Worm (Caenorhabditis elegans) whole organism, L4 larva: Measurements from ENCODE around the gene srab-10.

Experiments
- R02D3.7 ChIP-seq: fragments of 150-350 bp; sonication (generic microtip); optimal IDR thresholded peaks from 3 replicates; lab custom pipeline; 2014; ENCODE audit warnings: missing biosample characterization, missing genetic modification characterization
- Y48G9A.11 ChIP-seq: fragments of 200-800 bp; sonication (Bioruptor generic); IDR thresholded peaks from 2 replicates; pipeline ENCODE4 v1.3.6; 2022; ENCODE audit warnings: missing genetic modification reagents, missing genetic modification characterization, missing compliant biosample characterization
- Y5F2A.4 ChIP-seq: fragments of 200-800 bp; sonication (Bioruptor generic); optimal IDR thresholded peaks from 2 replicates; lab custom pipeline; 2018; ENCODE audit warnings: mild to moderate bottlenecking, missing genetic modification characterization, missing compliant biosample characterization
- aha-1 ChIP-seq: fragments of 150-350 bp; peaks from one replicate; lab custom pipeline; 2014; ENCODE audit warnings: missing biosample characterization, missing genetic modification characterization
- arid-1 ChIP-seq: fragments of 200-800 bp; sonication (Bioruptor generic); conservative IDR thresholded peaks from 2 replicates; pipeline ENCODE4 v1.3.6; 2022; ENCODE audit warnings: missing genetic modification reagents, missing genetic modification characterization, missing compliant biosample characterization
- ceh-20 ChIP-seq: fragments of 200-800 bp; sonication (Bioruptor generic); IDR thresholded peaks from 2 replicates; pipeline ENCODE4 v1.3.6; 2022; ENCODE audit warnings: missing genetic modification reagents, missing genetic modification characterization, missing compliant biosample characterization
- ceh-28 ChIP-seq: fragments of 150-350 bp; optimal IDR thresholded peaks from 2 replicates; lab custom pipeline; 2014; ENCODE audit warnings: missing biosample characterization, missing genetic modification reagents, missing genetic modification characterization
- ceh-62 ChIP-seq: sonication (generic microtip); optimal IDR thresholded peaks from 2 replicates; lab custom pipeline; 2017; ENCODE audit warnings: missing biosample characterization, missing genetic modification characterization
- ceh-82 ChIP-seq: sonication (generic microtip); optimal IDR thresholded peaks from 2 replicates; lab custom pipeline; 2017; ENCODE audit warnings: missing biosample characterization, missing genetic modification characterization
- cey-2 ChIP-seq: sonication (generic microtip); optimal IDR thresholded peaks from 3 replicates; lab custom pipeline; 2017; ENCODE audit warnings: missing genetic modification characterization, mild to moderate bottlenecking, missing compliant biosample characterization, antibody characterized with exemption, borderline replicate concordance; ENCODE audit not compliant: insufficient read depth
- ctbp-1 ChIP-seq: fragments of 200-800 bp; sonication (Bioruptor generic); IDR thresholded peaks from 2 replicates; pipeline ENCODE4 v1.3.6; 2022; ENCODE audit warnings: missing genetic modification reagents, missing genetic modification characterization, missing compliant biosample characterization
- daf-12 ChIP-seq: fragments of 150-350 bp; optimal IDR thresholded peaks from 2 replicates; lab custom pipeline; 2014; ENCODE audit warnings: missing biosample characterization, missing genetic modification reagents, missing genetic modification characterization
- daf-16 ChIP-seq, 3 experiments: sonication (generic microtip); optimal IDR thresholded peaks; 2 replicates each; lab custom pipeline; 2016 to 2017; ENCODE audit warnings: missing genetic modification characterization in 3 of 3, missing genetic modification reagents in 3 of 3, mild to moderate bottlenecking in 2 of 3, missing compliant biosample characterization in 2 of 3, missing biosample characterization in 1 of 3, moderate library complexity in 1 of 3
- daf-8 ChIP-seq: fragments of 200-800 bp; sonication (Bioruptor generic); IDR thresholded peaks from 2 replicates; pipeline ENCODE4 v1.3.6; 2022; ENCODE audit warnings: missing genetic modification characterization, missing compliant biosample characterization
- dmd-6 ChIP-seq: fragments of 200-800 bp; sonication (Bioruptor generic); IDR thresholded peaks from 2 replicates; pipeline ENCODE4 v1.3.6; 2022; ENCODE audit warnings: missing genetic modification reagents, missing genetic modification characterization, missing compliant biosample characterization
- dmd-8 ChIP-seq: fragments of 200-800 bp; sonication (Bioruptor generic); IDR thresholded peaks from 2 replicates; pipeline ENCODE4 v1.3.6; 2022; ENCODE audit warnings: missing genetic modification characterization, missing compliant biosample characterization
- dmd-9 ChIP-seq: fragments of 200-800 bp; sonication (Bioruptor generic); IDR thresholded peaks from 2 replicates; pipeline ENCODE4 v1.3.6; 2022; ENCODE audit warnings: missing genetic modification reagents, missing genetic modification characterization, missing compliant biosample characterization
- dpl-1 ChIP-seq: fragments of 150-350 bp; optimal IDR thresholded peaks from 2 replicates; lab custom pipeline; 2014; ENCODE audit warnings: missing biosample characterization, missing genetic modification reagents, missing genetic modification characterization
- duxl-1 ChIP-seq: sonication (generic microtip); optimal IDR thresholded peaks from 2 replicates; lab custom pipeline; 2016; ENCODE audit warnings: mild to moderate bottlenecking, missing genetic modification characterization, moderate library complexity, missing compliant biosample characterization; ENCODE audit not compliant: poor library complexity
- dve-1 ChIP-seq: sonication (generic microtip); optimal IDR thresholded peaks from 2 replicates; lab custom pipeline; 2017; ENCODE audit warnings: antibody characterized with exemption, mild to moderate bottlenecking, missing genetic modification characterization, missing compliant biosample characterization; ENCODE audit not compliant: insufficient read depth
- fos-1 ChIP-seq: fragments of 150-350 bp; optimal IDR thresholded peaks from 2 replicates; lab custom pipeline; 2014; ENCODE audit warnings: missing biosample characterization, missing genetic modification characterization
- gei-8 ChIP-seq: fragments of 200-800 bp; sonication (Bioruptor generic); optimal IDR thresholded peaks from 2 replicates; lab custom pipeline; 2018; ENCODE audit warnings: mild to moderate bottlenecking, missing genetic modification characterization, missing compliant biosample characterization
- hlh-11 ChIP-seq: fragments of 200-800 bp; sonication (Bioruptor generic); optimal IDR thresholded peaks from 2 replicates; lab custom pipeline; 2018; ENCODE audit warnings: mild to moderate bottlenecking, missing genetic modification characterization, missing compliant biosample characterization
- hmg-1.1 ChIP-seq: fragments of 200-800 bp; sonication (Bioruptor generic); IDR thresholded peaks from 2 replicates; pipeline ENCODE4 v1.3.6; 2022; ENCODE audit warnings: missing genetic modification reagents, missing genetic modification characterization, missing compliant biosample characterization
- lin-1 ChIP-seq: fragments of 200-800 bp; sonication (Bioruptor generic); IDR thresholded peaks from 2 replicates; pipeline ENCODE4 v1.3.6; 2022; ENCODE audit warnings: missing genetic modification reagents, missing genetic modification characterization, missing compliant biosample characterization
- madf-5 ChIP-seq, 2 experiments: fragments of 200-800 bp; sonication (Bioruptor generic); IDR thresholded peaks; 2 replicates each; pipeline ENCODE4 v1.3.6; 2022; ENCODE audit warnings: missing compliant biosample characterization in 2 of 2, missing genetic modification characterization in 2 of 2
- mdt-29 ChIP-seq: fragments of 200-800 bp; sonication (Bioruptor generic); IDR thresholded peaks from 2 replicates; pipeline ENCODE4 v1.3.6; 2022; ENCODE audit warnings: missing genetic modification reagents, missing genetic modification characterization, missing compliant biosample characterization
- mep-1 ChIP-seq: fragments of 150-350 bp; sonication (generic microtip); optimal IDR thresholded peaks from 3 replicates; lab custom pipeline; 2014; ENCODE audit warnings: missing biosample characterization, missing genetic modification characterization
- mes-2 ChIP-seq: sonication (generic microtip); optimal IDR thresholded peaks from 2 replicates; lab custom pipeline; 2016; ENCODE audit warnings: missing genotype, mild to moderate bottlenecking, missing genetic modification characterization, missing compliant biosample characterization; ENCODE audit not compliant: poor library complexity, severe bottlenecking
- mxl-3 ChIP-seq: fragments of 200-800 bp; sonication (Bioruptor generic); optimal IDR thresholded peaks from 2 replicates; lab custom pipeline; 2018; ENCODE audit warnings: mild to moderate bottlenecking, missing genetic modification characterization, missing compliant biosample characterization
- nhr-10 ChIP-seq: fragments of 150-350 bp; optimal IDR thresholded peaks from 2 replicates; lab custom pipeline; 2014; ENCODE audit warnings: missing biosample characterization, missing genetic modification characterization
- nhr-102 ChIP-seq: sonication (generic microtip); optimal IDR thresholded peaks from 2 replicates; lab custom pipeline; 2016; ENCODE audit warnings: mild to moderate bottlenecking, missing genetic modification characterization, moderate library complexity, missing compliant biosample characterization
- nhr-111 ChIP-seq: fragments of 200-800 bp; sonication (Bioruptor generic); optimal IDR thresholded peaks from 2 replicates; lab custom pipeline; 2018; ENCODE audit warnings: mild to moderate bottlenecking, missing genetic modification characterization, missing compliant biosample characterization
- nhr-28 ChIP-seq: fragments of 150-350 bp; optimal IDR thresholded peaks from 2 replicates; lab custom pipeline; 2014; ENCODE audit warnings: missing biosample characterization, missing genetic modification characterization
- nhr-48 ChIP-seq: sonication (generic microtip); optimal IDR thresholded peaks from 2 replicates; lab custom pipeline; 2016; ENCODE audit warnings: mild to moderate bottlenecking, missing genetic modification characterization, missing compliant biosample characterization
- nhr-6 ChIP-seq: fragments of 150-350 bp; optimal IDR thresholded peaks from 2 replicates; lab custom pipeline; 2014; ENCODE audit warnings: missing biosample characterization, missing genetic modification characterization
- nhr-77 ChIP-seq: fragments of 150-350 bp; optimal IDR thresholded peaks from 2 replicates; lab custom pipeline; 2014; ENCODE audit warnings: missing biosample characterization, missing genetic modification characterization
- pha-4 ChIP-seq, 2 experiments: fragments of 150-350 bp in 1 of 2; fragments of 200-800 bp in 1 of 2; sonication (Bioruptor generic) in 1 of 2; IDR thresholded peaks in 1 of 2; optimal IDR thresholded peaks in 1 of 2; 2 replicates each; pipeline versions ENCODE4 v1.3.6 to Lab custom; 2014 to 2022; ENCODE audit warnings: missing genetic modification characterization in 2 of 2, missing genetic modification reagents in 2 of 2, missing biosample characterization in 1 of 2, missing compliant biosample characterization in 1 of 2
- set-16 ChIP-seq: fragments of 200-800 bp; sonication (Bioruptor generic); IDR thresholded peaks from 2 replicates; pipeline ENCODE4 v1.3.6; 2022; ENCODE audit warnings: missing genetic modification reagents, missing genetic modification characterization, missing compliant biosample characterization
- skn-1 ChIP-seq: fragments of 150-350 bp; optimal IDR thresholded peaks from 2 replicates; lab custom pipeline; 2014; ENCODE audit warnings: missing biosample characterization, missing genetic modification characterization
- unc-130 ChIP-seq: sonication (generic microtip); optimal IDR thresholded peaks from 2 replicates; lab custom pipeline; 2016; ENCODE audit warnings: missing genetic modification reagents, missing genetic modification characterization, missing compliant biosample characterization
- unc-62 ChIP-seq, 3 experiments: fragments of 150-350 bp in 1 of 3; sonication (generic microtip); optimal IDR thresholded peaks in 2 of 3; peaks in 1 of 3; 1 replicate in 1 of 3; 2 replicates in 2 of 3; lab custom pipeline; 2014 to 2017; ENCODE audit warnings: missing biosample characterization in 3 of 3, missing genetic modification characterization in 3 of 3, missing genetic modification reagents in 3 of 3, missing genotype in 1 of 3
- zag-1 ChIP-seq: fragments of 150-350 bp; optimal IDR thresholded peaks from 2 replicates; lab custom pipeline; 2014; ENCODE audit warnings: missing biosample characterization, missing genetic modification characterization
- zfp-3 ChIP-seq: fragments of 200-800 bp; sonication (Bioruptor generic); conservative IDR thresholded peaks from 2 replicates; pipeline ENCODE4 v1.3.6; 2022; ENCODE audit warnings: missing genetic modification reagents, missing genetic modification characterization, missing compliant biosample characterization
- zip-11 ChIP-seq: fragments of 200-800 bp; sonication (Bioruptor generic); IDR thresholded peaks from 2 replicates; pipeline ENCODE4 v1.3.6; 2022; ENCODE audit warnings: missing genetic modification characterization, missing compliant biosample characterization

srab-10 gene

DNA sequence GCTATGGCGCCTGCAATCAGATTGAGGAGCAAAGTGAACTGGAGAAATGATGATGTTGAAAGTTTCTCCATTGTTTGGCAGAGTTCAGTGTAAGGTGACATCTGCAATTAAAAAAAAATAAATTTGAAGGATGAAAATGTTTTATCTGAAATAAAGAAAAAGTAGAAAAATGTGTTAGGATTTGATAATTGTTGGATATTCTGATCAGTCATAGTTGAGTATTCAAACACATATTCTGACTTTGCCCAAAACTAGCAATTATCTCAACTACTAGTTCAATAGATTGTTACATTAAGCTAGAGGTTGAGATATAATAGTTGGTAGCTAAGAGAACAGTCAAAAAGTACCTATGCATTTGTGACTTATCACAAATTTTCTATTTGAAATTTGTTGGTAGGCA lies at the start of gene srab-10:
Gene srab-10 (minus strand): TSS at position 101 of the 400 bp plus-strand sequence.
- no peak for TF ChIP-seq daf-16 (GFP tag; optimal IDR thresholded peaks at IDR 0.05; lab: Kevin White, UChicago)
- no peak for TF ChIP-seq daf-16 (tag; optimal IDR thresholded peaks at IDR 0.05; lab: Kevin White, UChicago)
- TF ChIP-seq Y5F2A.4 (GFP tag; lab: Kevin White, UChicago) = no peak
- TF ChIP-seq hmg-1.1 (GFP tag; lab: Robert Waterston, UW) = no peak
- TF ChIP-seq nhr-111 (GFP tag; lab: Kevin White, UChicago) = no peak
- TF ChIP-seq nhr-102 (tag; lab: Kevin White, UChicago) = no peak
- no peak for TF ChIP-seq gei-8
- TF ChIP-seq aha-1 (tag; lab: Kevin White, UChicago) = no peak
- TF ChIP-seq nhr-10 (tag; lab: Kevin White, UChicago) = no peak
- TF ChIP-seq mdt-29 (GFP tag; lab: Robert Waterston, UW) = no peak
- no peak for TF ChIP-seq nhr-6 (tag; lab: Kevin White, UChicago)
- no peak for TF ChIP-seq ceh-62 (tag; lab: Kevin White, UChicago)
- TF ChIP-seq set-16 (GFP tag; lab: Robert Waterston, UW) = no peak
- no peak for TF ChIP-seq daf-12 (tag; lab: Kevin White, UChicago)
- no peak for TF ChIP-seq hlh-11 (tag; lab: Kevin White, UChicago)
- no peak for TF ChIP-seq zip-11 (GFP tag; lab: Robert Waterston, UW)
- no peak for TF ChIP-seq dmd-9 (GFP tag; lab: Robert Waterston, UW)
- TF ChIP-seq ceh-82 (tag; lab: Kevin White, UChicago) = no peak
- no peak for TF ChIP-seq zag-1
- TF ChIP-seq pha-4 (GFP tag; IDR thresholded peaks at IDR 0.05; lab: Robert Waterston, UW) = no peak
- no peak for TF ChIP-seq pha-4 (tag; optimal IDR thresholded peaks at IDR 0.05; lab: Kevin White, UChicago)

DNA sequence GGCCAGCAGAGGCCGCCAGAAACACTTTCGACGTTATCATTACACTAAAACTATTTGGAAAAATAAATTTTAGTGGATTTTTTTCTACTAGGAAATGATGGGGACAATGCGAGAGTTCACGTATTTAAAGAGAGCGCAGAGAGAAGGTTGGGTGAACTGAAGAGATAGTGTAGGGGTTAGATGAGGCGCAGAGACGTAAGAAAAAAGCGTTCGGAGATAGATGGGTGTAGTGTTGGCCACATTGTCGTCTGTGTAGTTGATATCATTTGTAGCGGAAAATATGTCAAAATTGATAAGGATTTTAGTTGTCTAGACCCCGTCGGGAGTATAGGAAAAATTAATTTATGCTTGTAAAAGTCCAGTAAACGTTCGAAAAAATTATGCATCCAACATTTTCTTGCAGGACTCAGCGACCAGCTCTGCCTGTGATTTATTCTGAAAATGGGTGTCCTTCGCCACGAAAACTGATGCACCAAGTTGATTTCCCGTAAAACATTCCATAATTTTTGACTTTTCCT lies 48.8 kb upstream of the srab-10 start, which contains the start of the genes Y73C8B.3 and Y73C8B.9:
Gene Y73C8B.3 (minus strand): TSS at position 147 of the 518 bp plus-strand sequence.
Gene Y73C8B.9 (plus strand): TSS at position 468 of the 518 bp plus-strand sequence.
- TF ChIP-seq nhr-48 (tag; lab: Kevin White, UChicago) (peak; percentile 76), daf-12 (tag; lab: Kevin White, UChicago) (no peak), arid-1 (GFP tag; lab: Robert Waterston, UW) (no peak), daf-8 (GFP tag; lab: Robert Waterston, UW) (no peak), dpl-1 (GFP tag; lab: Kevin White, UChicago) (no peak), daf-16 (GFP tag; optimal IDR thresholded peaks at IDR 0.05; lab: Kevin White, UChicago) (no peak), daf-16 (tag; optimal IDR thresholded peaks at IDR 0.05; lab: Kevin White, UChicago) (peak; percentile 7), aha-1 (tag; lab: Kevin White, UChicago) (peak; percentile 95), dmd-6 (peak; percentile 83), ceh-28 (no peak), dve-1 (tag; lab: Kevin White, UChicago) (peak; percentile 59), R02D3.7 (tag; lab: Kevin White, UChicago) (no peak), ceh-20 (peak; percentile 40; the same call in 1 of the 2 replicates), gei-8 (no peak), nhr-102 (tag; lab: Kevin White, UChicago) (peak; percentile 9), zfp-3 (GFP tag; lab: Robert Waterston, UW) (no peak), mep-1 (tag; lab: Kevin White, UChicago) (peak; percentile 1), duxl-1 (peak; percentile 36), nhr-10 (tag; lab: Kevin White, UChicago) (no peak), dmd-8 (GFP tag; lab: Robert Waterston, UW) (no peak), mxl-3 (GFP tag; lab: Kevin White, UChicago) (peak; percentile 43), ctbp-1 (no peak), skn-1 (tag; lab: Kevin White, UChicago) (no peak), ceh-82 (tag; lab: Kevin White, UChicago) (no peak), cey-2 (tag; lab: Kevin White, UChicago) (peak; percentile 22), hmg-1.1 (GFP tag; lab: Robert Waterston, UW) (peak; percentile 63; the same call in 1 of the 2 replicates), hlh-11 (tag; lab: Kevin White, UChicago) (peak; percentile 72), madf-5 (GFP tag; IDR thresholded peaks at IDR 0.05; lab: Robert Waterston, UW) (no peak), unc-130 (GFP tag; lab: Kevin White, UChicago) (no peak), mes-2 (tag; lab: Kevin White, UChicago) (peak; percentile 39), nhr-77 (peak; percentile 62), nhr-28 (tag; lab: Kevin White, UChicago) (peak; percentile 100), lin-1 (GFP tag; lab: Robert Waterston, UW) (peak; percentile 55; the same call in 1 of the 2 replicates), fos-1 (tag; lab: Kevin White, UChicago) (no peak), unc-62 (GFP tag; optimal IDR thresholded peaks at IDR 0.05 in 1 of 2; lab: Kevin White, UChicago) (peak in 1 of 2 experiments; percentile 83), unc-62 (tag; optimal IDR thresholded peaks at IDR 0.05; lab: Kevin White, UChicago) (no peak), Y48G9A.11 (no peak)
